Worm (Caenorhabditis elegans) whole organism, L3 larva: ENCODE results near the gene vps-32.1.
A peak's percentile ranks its signal among the peaks of the same experiment; 100 is the strongest.

Experiments used
- aly-2 ChIP-seq: fragments of 150-350 bp; optimal IDR thresholded peaks from 2 replicates; lab custom pipeline; 2014; ENCODE audit warnings: missing biosample characterization, missing genetic modification characterization
- ceh-82 ChIP-seq: fragments of 150-350 bp; optimal IDR thresholded peaks from 2 replicates; lab custom pipeline; 2014; ENCODE audit warnings: missing biosample characterization, missing genetic modification characterization
- mdl-1 ChIP-seq: fragments of 150-350 bp; optimal IDR thresholded peaks from 2 replicates; lab custom pipeline; 2014; ENCODE audit warnings: missing biosample characterization, missing genetic modification characterization
- nhr-237 ChIP-seq: fragments of 150-350 bp; optimal IDR thresholded peaks from 2 replicates; lab custom pipeline; 2014; ENCODE audit warnings: missing biosample characterization, missing genetic modification characterization
- pqm-1 ChIP-seq: fragments of 150-350 bp; optimal IDR thresholded peaks from 2 replicates; lab custom pipeline; 2017; ENCODE audit warnings: missing biosample characterization, missing genetic modification characterization, inconsistent platforms
- skn-1 ChIP-seq: fragments of 150-350 bp; optimal IDR thresholded peaks from 2 replicates; lab custom pipeline; 2014; ENCODE audit warnings: missing biosample characterization, missing genetic modification characterization
- snpc-4 ChIP-seq: fragments of 150-350 bp; optimal IDR thresholded peaks from 2 replicates; lab custom pipeline; 2014; ENCODE audit warnings: missing biosample characterization, missing genetic modification characterization
- unc-62 ChIP-seq: fragments of 150-350 bp; sonication (generic microtip); optimal IDR thresholded peaks from 4 replicates; lab custom pipeline; 2014; ENCODE audit warnings: missing biosample characterization, missing genetic modification reagents, missing genetic modification characterization

ce11 chrII:6628397-6628796, 38.9 kb downstream of the vps-32.1 start:
- TF ChIP-seq aly-2 (no peak), pqm-1 (tag; lab: Kevin White, UChicago) (peak; percentile 10), nhr-237 (tag; lab: Kevin White, UChicago) (no peak), skn-1 (no peak), unc-62 (GFP tag; lab: Kevin White, UChicago) (no peak), mdl-1 (tag; lab: Kevin White, UChicago) (no peak), snpc-4 (no peak), ceh-82 (tag; lab: Kevin White, UChicago) (no peak)
